Worm (Caenorhabditis elegans) whole organism, young adult: ENCODE measurements around the gene sru-4.

ENCODE experiments used
- B0035.1 ChIP-seq: sonication (generic microtip); optimal IDR thresholded peaks from 2 replicates; lab custom pipeline; 2016; ENCODE audit warnings: missing genetic modification characterization, mild to moderate bottlenecking, missing compliant biosample characterization, missing genotype, missing genetic modification reagents
- ZK185.1 ChIP-seq: sonication (generic microtip); optimal IDR thresholded peaks from 2 replicates; lab custom pipeline; 2016; ENCODE audit warnings: mild to moderate bottlenecking, missing genetic modification characterization, missing compliant biosample characterization; ENCODE audit not compliant: poor library complexity, severe bottlenecking
- bed-1 ChIP-seq: fragments of 200-800 bp; sonication (Bioruptor generic); IDR thresholded peaks from 2 replicates; pipeline ENCODE4 v1.3.6; 2022; ENCODE audit warnings: missing genetic modification reagents, missing genetic modification characterization, missing compliant biosample characterization
- dpl-1 ChIP-seq: fragments of 150-350 bp; optimal IDR thresholded peaks from 2 replicates; lab custom pipeline; 2014; ENCODE audit warnings: missing biosample characterization, missing genetic modification reagents, missing genetic modification characterization
- efl-1 ChIP-seq: fragments of 150-350 bp; optimal IDR thresholded peaks from 2 replicates; lab custom pipeline; 2014; ENCODE audit warnings: missing biosample characterization, missing genetic modification reagents, missing genetic modification characterization
- him-1 ChIP-seq: sonication (generic microtip); optimal IDR thresholded peaks from 2 replicates; lab custom pipeline; 2016; ENCODE audit warnings: missing genotype, missing genetic modification reagents, missing genetic modification characterization, missing compliant biosample characterization
- rpc-1 ChIP-seq, 2 experiments: fragments of 150-350 bp in 1 of 2; sonication (generic microtip) in 1 of 2; optimal IDR thresholded peaks; 2 replicates each; lab custom pipeline; 2014 to 2018; ENCODE audit warnings: missing biosample characterization in 1 of 2, missing genetic modification characterization in 1 of 2, missing genetic modification reagents in 1 of 2, missing genotype in 1 of 2
- unc-130 ChIP-seq: sonication (generic microtip); optimal IDR thresholded peaks from 2 replicates; lab custom pipeline; 2016; ENCODE audit warnings: missing genetic modification reagents, missing genetic modification characterization, missing compliant biosample characterization
- ztf-22 ChIP-seq: fragments of 200-800 bp; sonication (Bioruptor generic); optimal IDR thresholded peaks from 2 replicates; lab custom pipeline; 2018; ENCODE audit warnings: mild to moderate bottlenecking, missing genetic modification characterization, moderate library complexity, missing compliant biosample characterization

DNA sequence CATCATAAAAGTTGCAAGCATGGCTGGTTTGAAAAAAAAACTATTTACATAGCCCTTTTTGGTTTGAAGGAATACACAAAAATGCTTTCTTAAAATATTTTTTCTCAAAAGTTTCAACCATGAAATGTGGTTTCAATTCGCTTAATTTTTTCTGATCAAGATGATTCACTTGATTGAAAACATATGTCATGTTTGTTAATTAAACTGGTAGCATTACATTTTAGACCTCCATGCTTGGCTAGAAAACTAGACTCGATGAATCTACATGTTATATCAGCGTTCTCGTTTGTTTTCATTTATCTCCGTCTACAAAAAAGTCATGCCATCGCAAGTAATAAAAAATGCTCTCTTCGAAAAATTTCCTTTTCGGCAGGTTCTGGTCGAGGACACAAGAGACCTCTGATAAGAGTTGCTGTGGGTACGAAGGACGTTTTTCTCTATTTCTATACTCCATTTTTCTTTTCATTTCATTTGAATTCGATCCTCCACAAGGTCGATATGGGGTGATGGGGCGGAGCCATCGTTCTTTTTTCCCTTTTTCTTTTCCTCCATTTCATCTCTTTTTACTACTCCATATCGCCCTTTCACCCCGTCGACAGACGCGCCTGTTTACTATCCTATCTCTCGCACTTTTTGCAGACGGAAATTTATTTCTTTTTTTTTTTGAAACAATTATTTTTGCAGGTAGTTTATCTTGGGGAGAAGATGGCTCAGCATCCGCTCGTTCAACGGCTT lies 27.7 kb downstream of the sru-4 start, which contains the start of gene elo-1:
- TF ChIP-seq ztf-22 (GFP tag; lab: Kevin White, UChicago) (peak; percentile 15), rpc-1 (optimal IDR thresholded peaks at IDR 0.05; lab: Kevin White, UChicago) (no peak), rpc-1 (tag; optimal IDR thresholded peaks at IDR 0.05; lab: Kevin White, UChicago) (no peak), efl-1 (no peak), unc-130 (GFP tag; lab: Kevin White, UChicago) (no peak), ZK185.1 (tag; lab: Kevin White, UChicago) (no peak), dpl-1 (GFP tag; lab: Kevin White, UChicago) (no peak), him-1 (tag; lab: Kevin White, UChicago) (no peak), B0035.1 (no peak), bed-1 (GFP tag; lab: Robert Waterston, UW) (no peak)
